Fruit fly (Drosophila melanogaster) Kc167 (cell line): ENCODE results near the gene SIFaR.

ENCODE experiments used
- Myc ChIP-seq: fragments of >200 bp; optimal IDR thresholded peaks from 2 replicates; lab custom pipeline; 2017; ENCODE audit warnings: missing external identifiers
- Sin3A ChIP-seq: fragments of >200 bp; optimal IDR thresholded peaks from 2 replicates; lab custom pipeline; 2018; ENCODE audit warnings: missing external identifiers
- insv ChIP-seq: fragments of >200 bp; optimal IDR thresholded peaks from 3 replicates; lab custom pipeline; 2018; ENCODE audit warnings: missing external identifiers
- psq ChIP-seq: fragments of >200 bp; optimal IDR thresholded peaks from 2 replicates; lab custom pipeline; 2017; ENCODE audit warnings: missing external identifiers
- ttk ChIP-seq: sonication (Bioruptor generic); optimal IDR thresholded peaks from 2 replicates; lab custom pipeline; 2017; ENCODE audit warnings: missing external identifiers

DNA sequence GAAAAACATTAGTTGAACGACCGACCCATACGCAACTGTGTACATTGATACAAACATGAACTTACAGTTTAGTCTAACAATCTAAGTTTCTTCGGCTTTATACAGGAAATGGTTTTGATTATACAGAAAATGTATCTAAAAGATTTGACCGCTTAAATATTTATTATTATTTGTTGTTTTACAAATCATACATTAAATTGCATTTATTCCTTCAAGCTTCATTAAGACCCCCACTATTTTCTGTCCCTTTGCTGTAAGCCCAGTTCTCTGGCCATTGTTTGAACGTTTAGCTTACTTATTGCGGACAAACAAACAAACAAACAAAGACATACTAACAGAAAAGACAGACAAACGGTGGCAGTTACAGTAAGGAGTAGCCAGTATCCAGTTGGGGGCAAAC lies 39.5 kb downstream of the SIFaR start:
- TF ChIP-seq psq (lab: Kevin White, UChicago) (no peak), Sin3A (lab: Kevin White, UChicago) (no peak), Myc (lab: Kevin White, UChicago) (no peak), ttk (no peak), insv (lab: Kevin White, UChicago) (no peak)
